Worm (Caenorhabditis elegans) whole organism, young adult: ENCODE measurements around the gene srd-20.

Experiments used
- C06A6.2 ChIP-seq: fragments of 200-800 bp; sonication (Bioruptor generic); conservative IDR thresholded peaks from 2 replicates; pipeline ENCODE4 v1.3.6; 2022; ENCODE audit warnings: missing genetic modification characterization, missing compliant biosample characterization
- C17E4.6 ChIP-seq: fragments of 200-800 bp; sonication (Bioruptor generic); IDR thresholded peaks from 2 replicates; pipeline ENCODE4 v1.3.6; 2022; ENCODE audit warnings: missing genetic modification reagents, missing genetic modification characterization, missing compliant biosample characterization
- F10E7.11 ChIP-seq: sonication (generic microtip); optimal IDR thresholded peaks from 2 replicates; lab custom pipeline; 2017; ENCODE audit warnings: mild to moderate bottlenecking, missing genetic modification characterization, moderate library complexity, missing compliant biosample characterization
- F23B12.7 ChIP-seq: sonication (generic microtip); optimal IDR thresholded peaks from 2 replicates; lab custom pipeline; 2017; ENCODE audit warnings: missing genetic modification characterization, mild to moderate bottlenecking, missing compliant biosample characterization, antibody characterized with exemption, moderate library complexity; ENCODE audit not compliant: insufficient read depth
- F49E8.2 ChIP-seq: sonication (generic microtip); optimal IDR thresholded peaks from 3 replicates; lab custom pipeline; 2017; ENCODE audit warnings: missing genetic modification characterization, mild to moderate bottlenecking, missing compliant biosample characterization, antibody characterized with exemption, moderate library complexity; ENCODE audit not compliant: insufficient read depth
- K11D2.4 ChIP-seq: fragments of 200-800 bp; sonication (Bioruptor generic); IDR thresholded peaks from 2 replicates; pipeline ENCODE4 v1.3.6; 2022; ENCODE audit warnings: missing genetic modification reagents, missing genetic modification characterization, missing compliant biosample characterization
- Y53G8AR.9 ChIP-seq: fragments of 200-800 bp; sonication (Bioruptor generic); conservative IDR thresholded peaks from 2 replicates; pipeline ENCODE4 v1.3.6; 2022; ENCODE audit warnings: missing genetic modification reagents, missing genetic modification characterization, missing compliant biosample characterization
- Y56A3A.18 ChIP-seq: fragments of 200-800 bp; sonication (Bioruptor generic); IDR thresholded peaks from 2 replicates; pipeline ENCODE4 v1.3.6; 2022; ENCODE audit warnings: missing genetic modification reagents, missing genetic modification characterization, missing compliant biosample characterization
- Y67H2A.10 ChIP-seq: fragments of 200-800 bp; sonication (Bioruptor generic); conservative IDR thresholded peaks from 2 replicates; pipeline ENCODE4 v1.3.6; 2022; ENCODE audit warnings: missing genetic modification reagents, missing genetic modification characterization, missing compliant biosample characterization
- Y79H2A.3 ChIP-seq: fragments of 200-800 bp; sonication (Bioruptor generic); conservative IDR thresholded peaks from 2 replicates; pipeline ENCODE4 v1.3.6; 2022; ENCODE audit warnings: missing genetic modification reagents, missing genetic modification characterization, missing compliant biosample characterization
- ZK185.1 ChIP-seq: sonication (generic microtip); optimal IDR thresholded peaks from 2 replicates; lab custom pipeline; 2016; ENCODE audit warnings: mild to moderate bottlenecking, missing genetic modification characterization, missing compliant biosample characterization; ENCODE audit not compliant: poor library complexity, severe bottlenecking
- athp-1 ChIP-seq: sonication (generic microtip); optimal IDR thresholded peaks from 2 replicates; lab custom pipeline; 2017; ENCODE audit warnings: mild to moderate bottlenecking, missing genetic modification characterization, missing compliant biosample characterization
- attf-3 ChIP-seq: fragments of 200-800 bp; sonication (Bioruptor generic); conservative IDR thresholded peaks from 2 replicates; pipeline ENCODE4 v1.3.6; 2022; ENCODE audit warnings: missing genetic modification reagents, missing genetic modification characterization, missing compliant biosample characterization
- ceh-27 ChIP-seq: fragments of 200-800 bp; sonication (Bioruptor generic); optimal IDR thresholded peaks from 2 replicates; lab custom pipeline; 2018; ENCODE audit warnings: mild to moderate bottlenecking, missing genetic modification characterization, moderate library complexity, missing compliant biosample characterization
- ceh-58 ChIP-seq: fragments of 200-800 bp; sonication (Bioruptor generic); IDR thresholded peaks from 2 replicates; pipeline ENCODE4 v1.3.6; 2022; ENCODE audit warnings: missing genetic modification characterization, missing compliant biosample characterization
- ceh-91 ChIP-seq: fragments of 200-800 bp; sonication (Bioruptor generic); IDR thresholded peaks from 2 replicates; pipeline ENCODE4 v1.3.6; 2022; ENCODE audit warnings: missing genetic modification reagents, missing genetic modification characterization, missing compliant biosample characterization
- chd-7 ChIP-seq: sonication (generic microtip); optimal IDR thresholded peaks from 2 replicates; lab custom pipeline; 2016; ENCODE audit warnings: mild to moderate bottlenecking, missing genetic modification characterization, moderate library complexity, missing compliant biosample characterization
- dox-1 ChIP-seq: fragments of 200-800 bp; sonication (Bioruptor generic); IDR thresholded peaks from 2 replicates; pipeline ENCODE4 v1.3.6; 2022; ENCODE audit warnings: missing genetic modification reagents, missing genetic modification characterization, missing compliant biosample characterization
- ekl-4 ChIP-seq: fragments of 200-800 bp; sonication (Bioruptor generic); IDR thresholded peaks from 2 replicates; pipeline ENCODE4 v1.3.6; 2022; ENCODE audit warnings: missing genetic modification reagents, missing genetic modification characterization, missing compliant biosample characterization
- hlh-26 ChIP-seq: fragments of 200-800 bp; sonication (Bioruptor generic); conservative IDR thresholded peaks from 2 replicates; pipeline ENCODE4 v1.3.6; 2022; ENCODE audit warnings: missing genetic modification reagents, missing genetic modification characterization, missing compliant biosample characterization
- hmg-1.2 ChIP-seq: fragments of 200-800 bp; sonication (Bioruptor generic); IDR thresholded peaks from 2 replicates; pipeline ENCODE4 v1.3.6; 2022; ENCODE audit warnings: missing genetic modification reagents, missing genetic modification characterization, missing compliant biosample characterization
- hmg-20 ChIP-seq: fragments of 200-800 bp; sonication (Bioruptor generic); IDR thresholded peaks from 2 replicates; pipeline ENCODE4 v1.3.6; 2022; ENCODE audit warnings: missing genetic modification reagents, missing genetic modification characterization, missing compliant biosample characterization
- hsf-1 ChIP-seq: fragments of 200-800 bp; sonication (Bioruptor generic); IDR thresholded peaks from 2 replicates; pipeline ENCODE4 v1.3.6; 2022; ENCODE audit warnings: missing genetic modification reagents, missing genetic modification characterization, missing compliant biosample characterization
- lag-1 ChIP-seq: fragments of 200-800 bp; sonication (Bioruptor generic); IDR thresholded peaks from 2 replicates; pipeline ENCODE4 v1.3.6; 2022; ENCODE audit warnings: missing genetic modification reagents, missing genetic modification characterization, missing compliant biosample characterization
- let-526 ChIP-seq: fragments of 200-800 bp; sonication (Bioruptor generic); IDR thresholded peaks from 2 replicates; pipeline ENCODE4 v1.3.6; 2022; ENCODE audit warnings: missing genetic modification reagents, missing genetic modification characterization, missing compliant biosample characterization
- let-607 ChIP-seq, 2 experiments: fragments of 200-800 bp in 1 of 2; sonication (Bioruptor generic) in 1 of 2; sonication (generic microtip) in 1 of 2; optimal IDR thresholded peaks; 2 replicates each; lab custom pipeline; 2016 to 2018; ENCODE audit warnings: mild to moderate bottlenecking in 2 of 2, missing compliant biosample characterization in 2 of 2, missing genetic modification characterization in 2 of 2, moderate library complexity in 2 of 2, missing genotype in 1 of 2
- lin-40 ChIP-seq: sonication (generic microtip); optimal IDR thresholded peaks from 2 replicates; lab custom pipeline; 2016; ENCODE audit warnings: missing genetic modification characterization, mild to moderate bottlenecking, missing compliant biosample characterization, missing genotype, missing genetic modification reagents
- lin-54 ChIP-seq: fragments of 200-800 bp; sonication (Bioruptor generic); optimal IDR thresholded peaks from 2 replicates; lab custom pipeline; 2018; ENCODE audit warnings: mild to moderate bottlenecking, missing genetic modification characterization, missing compliant biosample characterization
- lir-1 ChIP-seq: fragments of 200-800 bp; sonication (Bioruptor generic); conservative IDR thresholded peaks from 2 replicates; pipeline ENCODE4 v1.3.6; 2022; ENCODE audit warnings: missing genetic modification reagents, missing genetic modification characterization, missing compliant biosample characterization
- lsl-1 ChIP-seq: fragments of 200-800 bp; sonication (Bioruptor generic); optimal IDR thresholded peaks from 2 replicates; lab custom pipeline; 2018; ENCODE audit warnings: mild to moderate bottlenecking, missing genetic modification characterization, moderate library complexity, missing compliant biosample characterization
- madf-10 ChIP-seq: sonication (generic microtip); optimal IDR thresholded peaks from 2 replicates; lab custom pipeline; 2016; ENCODE audit warnings: mild to moderate bottlenecking, missing genetic modification characterization, missing compliant biosample characterization
- madf-3 ChIP-seq: fragments of 200-800 bp; sonication (Bioruptor generic); IDR thresholded peaks from 2 replicates; pipeline ENCODE4 v1.3.6; 2022; ENCODE audit warnings: missing genetic modification reagents, missing genetic modification characterization, missing compliant biosample characterization
- madf-6 ChIP-seq: fragments of 200-800 bp; sonication (Bioruptor generic); IDR thresholded peaks from 2 replicates; pipeline ENCODE4 v1.3.6; 2022; ENCODE audit warnings: missing genetic modification reagents, missing genetic modification characterization, missing compliant biosample characterization
- madf-8 ChIP-seq: fragments of 200-800 bp; sonication (Bioruptor generic); conservative IDR thresholded peaks from 2 replicates; pipeline ENCODE4 v1.3.6; 2022; ENCODE audit warnings: missing genetic modification reagents, missing genetic modification characterization, missing compliant biosample characterization
- mcd-1 ChIP-seq: fragments of 200-800 bp; sonication (Bioruptor generic); IDR thresholded peaks from 2 replicates; pipeline ENCODE4 v1.3.6; 2022; ENCODE audit warnings: missing genetic modification reagents, missing genetic modification characterization, missing compliant biosample characterization
- mxl-1 ChIP-seq: sonication (generic microtip); optimal IDR thresholded peaks from 2 replicates; lab custom pipeline; 2016; ENCODE audit warnings: missing genetic modification characterization, missing compliant biosample characterization
- nfya-2 ChIP-seq: fragments of 200-800 bp; sonication (Bioruptor generic); IDR thresholded peaks from 2 replicates; pipeline ENCODE4 v1.3.6; 2022; ENCODE audit warnings: missing genetic modification reagents, missing genetic modification characterization, missing compliant biosample characterization
- pbrm-1 ChIP-seq: fragments of 200-800 bp; sonication (Bioruptor generic); IDR thresholded peaks from 2 replicates; pipeline ENCODE4 v1.3.6; 2022; ENCODE audit warnings: missing genetic modification reagents, missing genetic modification characterization, missing compliant biosample characterization
- rcor-1 ChIP-seq: fragments of 200-800 bp; sonication (Bioruptor generic); IDR thresholded peaks from 2 replicates; pipeline ENCODE4 v1.3.6; 2022; ENCODE audit warnings: missing genetic modification reagents, missing genetic modification characterization, missing compliant biosample characterization
- repo-1 ChIP-seq: sonication (generic microtip); optimal IDR thresholded peaks from 2 replicates; lab custom pipeline; 2017; ENCODE audit warnings: mild to moderate bottlenecking, missing genetic modification characterization, missing compliant biosample characterization
- sea-2 ChIP-seq: fragments of 200-800 bp; sonication (Bioruptor generic); IDR thresholded peaks from 2 replicates; pipeline ENCODE4 v1.3.6; 2022; ENCODE audit warnings: missing genetic modification characterization, missing compliant biosample characterization
- snpc-3.4 ChIP-seq: sonication (generic microtip); optimal IDR thresholded peaks from 2 replicates; lab custom pipeline; 2017; ENCODE audit warnings: missing genetic modification characterization, mild to moderate bottlenecking, missing compliant biosample characterization, antibody characterized with exemption, moderate library complexity, missing genotype, missing genetic modification reagents
- somi-1 ChIP-seq: fragments of 200-800 bp; sonication (Bioruptor generic); optimal IDR thresholded peaks from 2 replicates; lab custom pipeline; 2018; ENCODE audit warnings: mild to moderate bottlenecking, missing genetic modification characterization, missing compliant biosample characterization
- tbp1 ChIP-seq: fragments of 200-800 bp; sonication (Bioruptor generic); optimal IDR thresholded peaks from 2 replicates; lab custom pipeline; 2018; ENCODE audit warnings: mild to moderate bottlenecking, missing genetic modification characterization, missing compliant biosample characterization
- tlf-1 ChIP-seq: fragments of 200-800 bp; sonication (Bioruptor generic); optimal IDR thresholded peaks from 2 replicates; lab custom pipeline; 2018; ENCODE audit warnings: mild to moderate bottlenecking, missing genetic modification characterization, missing compliant biosample characterization
- unc-130 ChIP-seq: sonication (generic microtip); optimal IDR thresholded peaks from 2 replicates; lab custom pipeline; 2016; ENCODE audit warnings: missing genetic modification reagents, missing genetic modification characterization, missing compliant biosample characterization
- unc-62 ChIP-seq: fragments of 150-350 bp; optimal IDR thresholded peaks from 2 replicates; lab custom pipeline; 2014; ENCODE audit warnings: missing biosample characterization, missing genetic modification reagents, missing genetic modification characterization
- ztf-22 ChIP-seq: fragments of 200-800 bp; sonication (Bioruptor generic); optimal IDR thresholded peaks from 2 replicates; lab custom pipeline; 2018; ENCODE audit warnings: mild to moderate bottlenecking, missing genetic modification characterization, moderate library complexity, missing compliant biosample characterization
- ztf-25 ChIP-seq: fragments of 200-800 bp; sonication (Bioruptor generic); IDR thresholded peaks from 2 replicates; pipeline ENCODE4 v1.3.6; 2022; ENCODE audit warnings: missing genetic modification reagents, missing genetic modification characterization, missing compliant biosample characterization

srd-20 gene

DNA sequence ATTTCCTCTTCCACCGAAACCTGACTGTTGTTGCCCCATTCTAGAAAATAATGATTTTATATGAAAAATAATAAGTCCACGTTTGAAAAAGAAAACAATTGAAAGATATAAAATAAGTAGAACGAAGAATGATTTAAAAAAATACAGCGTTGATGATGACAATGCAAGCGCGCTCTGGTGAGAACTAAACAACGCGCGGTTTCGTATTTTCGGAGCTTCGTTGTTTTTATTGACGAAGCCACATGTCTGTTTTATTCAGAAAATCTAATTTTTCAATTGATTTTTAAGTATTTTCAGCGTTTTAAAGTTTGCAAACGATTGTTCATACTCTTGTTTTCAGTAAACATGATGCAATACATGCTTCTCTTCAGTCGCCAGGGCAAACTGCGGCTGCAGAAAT, 37.8 kb upstream of the srd-20 start, which contains the start of the genes rpt-2 and aps-1 (continued):
- TF ChIP-seq lsl-1: peak; percentile 15
- TF ChIP-seq hmg-20 (GFP tag; lab: Robert Waterston, UW): no peak
- no peak for TF ChIP-seq ekl-4 (GFP tag; lab: Robert Waterston, UW)
- no peak for TF ChIP-seq dox-1 (GFP tag; lab: Robert Waterston, UW)
- TF ChIP-seq nfya-2 (GFP tag; lab: Robert Waterston, UW): no peak
- peak; percentile 48; the same call in 1 of the 2 replicates for TF ChIP-seq hmg-1.2 (GFP tag; lab: Robert Waterston, UW)
- TF ChIP-seq madf-3: no peak
- no peak for TF ChIP-seq Y53G8AR.9 (GFP tag; lab: Robert Waterston, UW)
- no peak for TF ChIP-seq ceh-58 (GFP tag; lab: Robert Waterston, UW)
- peak; percentile 34 for TF ChIP-seq lin-54 (GFP tag; lab: Kevin White, UChicago)
- TF ChIP-seq F10E7.11: no peak
- no peak for TF ChIP-seq pbrm-1 (GFP tag; lab: Robert Waterston, UW)
- TF ChIP-seq let-607 (tag; optimal IDR thresholded peaks at IDR 0.05; lab: Kevin White, UChicago): peak in 1 of 2 experiments; percentile 33
- TF ChIP-seq ceh-27 (GFP tag; lab: Kevin White, UChicago): no peak
- no peak for TF ChIP-seq somi-1 (GFP tag; lab: Kevin White, UChicago)
- no peak for TF ChIP-seq mxl-1
- TF ChIP-seq Y56A3A.18: no peak
- no peak for TF ChIP-seq hlh-26 (GFP tag; lab: Robert Waterston, UW)
- TF ChIP-seq lin-40 (tag; lab: Kevin White, UChicago): peak; percentile 58
- peak; percentile 45 for TF ChIP-seq snpc-3.4 (tag; lab: Kevin White, UChicago)
- TF ChIP-seq F23B12.7 (tag; lab: Kevin White, UChicago): peak; percentile 32
- no peak for TF ChIP-seq F49E8.2
- no peak for TF ChIP-seq unc-62 (GFP tag; lab: Kevin White, UChicago)
- TF ChIP-seq unc-130 (GFP tag; lab: Kevin White, UChicago): no peak
- no peak for TF ChIP-seq ztf-25
- TF ChIP-seq madf-10 (tag; lab: Kevin White, UChicago): no peak
- no peak for TF ChIP-seq lir-1
- no peak for TF ChIP-seq repo-1 (tag; lab: Kevin White, UChicago)
- no peak for TF ChIP-seq Y67H2A.10 (GFP tag; lab: Robert Waterston, UW)
- no peak for TF ChIP-seq C17E4.6 (GFP tag; lab: Robert Waterston, UW)
- TF ChIP-seq let-526 (GFP tag; lab: Robert Waterston, UW): no peak
- TF ChIP-seq madf-8 (GFP tag; lab: Robert Waterston, UW): no peak
- TF ChIP-seq tlf-1 (GFP tag; lab: Kevin White, UChicago): no peak
- TF ChIP-seq lag-1 (GFP tag; lab: Robert Waterston, UW): no peak
- TF ChIP-seq madf-6 (GFP tag; lab: Robert Waterston, UW): no peak

ce11 chrV:6018944-6019450, 36.4 kb upstream of the srd-20 start, which contains the start of gene picc-1:
picc-1 (plus strand) TSS chrV:6018994.
- 0 out of 2 replicates have a peak, but pooled peaks have one; percentile 29 for TF ChIP-seq mcd-1
- TF ChIP-seq hsf-1 (GFP tag; lab: Robert Waterston, UW): 0 out of 2 replicates have a peak, but pooled peaks have one; percentile 51
- no peak for TF ChIP-seq K11D2.4
- TF ChIP-seq rcor-1 (GFP tag; lab: Robert Waterston, UW): 0 out of 2 replicates have a peak, but pooled peaks have one; percentile 22
- no peak for TF ChIP-seq sea-2 (GFP tag; lab: Robert Waterston, UW)
- peak; percentile 7 for TF ChIP-seq athp-1 (tag; lab: Kevin White, UChicago)
- peak; percentile 26 for TF ChIP-seq tbp1 (GFP tag; lab: Kevin White, UChicago)
- TF ChIP-seq ceh-91 (GFP tag; lab: Robert Waterston, UW): no peak
- peak; percentile 42; the same call in 1 of the 2 replicates for TF ChIP-seq attf-3 (GFP tag; lab: Robert Waterston, UW)
- TF ChIP-seq C06A6.2 (GFP tag; lab: Robert Waterston, UW): no peak
- TF ChIP-seq chd-7 (tag; lab: Kevin White, UChicago): peak; percentile 50
- TF ChIP-seq ZK185.1 (tag; lab: Kevin White, UChicago): peak; percentile 61
- TF ChIP-seq Y79H2A.3: peak; percentile 84
- TF ChIP-seq ztf-22 (GFP tag; lab: Kevin White, UChicago): no peak
- 0 out of 2 replicates have a peak, but pooled peaks have one; percentile 7 for TF ChIP-seq ekl-4 (GFP tag; lab: Robert Waterston, UW)
